Worm (Caenorhabditis elegans) whole organism, young adult: ENCODE data around the gene F14D2.7.

Experiments used
- B0261.1 ChIP-seq: sonication (generic microtip); optimal IDR thresholded peaks from 2 replicates; lab custom pipeline; 2016; ENCODE audit warnings: mild to moderate bottlenecking, missing genetic modification characterization, moderate library complexity, missing compliant biosample characterization
- B0336.3 ChIP-seq: fragments of 200-800 bp; sonication (Bioruptor generic); IDR thresholded peaks from 2 replicates; pipeline ENCODE4 v1.3.6; 2022; ENCODE audit warnings: missing genetic modification characterization, missing compliant biosample characterization
- D2030.7 ChIP-seq: fragments of 200-800 bp; sonication (Bioruptor generic); IDR thresholded peaks from 2 replicates; pipeline ENCODE4 v1.3.6; 2022; ENCODE audit warnings: missing genetic modification reagents, missing genetic modification characterization, missing compliant biosample characterization
- F10E7.11 ChIP-seq: sonication (generic microtip); optimal IDR thresholded peaks from 2 replicates; lab custom pipeline; 2017; ENCODE audit warnings: mild to moderate bottlenecking, missing genetic modification characterization, moderate library complexity, missing compliant biosample characterization
- F39B2.1 ChIP-seq: fragments of 200-800 bp; sonication (Bioruptor generic); IDR thresholded peaks from 2 replicates; pipeline ENCODE4 v1.3.6; 2022; ENCODE audit warnings: missing genetic modification reagents, missing genetic modification characterization, missing compliant biosample characterization
- F52B5.7 ChIP-seq: sonication (generic microtip); optimal IDR thresholded peaks from 2 replicates; lab custom pipeline; 2016; ENCODE audit warnings: mild to moderate bottlenecking, missing genetic modification characterization, missing compliant biosample characterization
- K12H6.12 ChIP-seq: fragments of 200-800 bp; sonication (Bioruptor generic); optimal IDR thresholded peaks from 2 replicates; lab custom pipeline; 2018; ENCODE audit warnings: mild to moderate bottlenecking, missing genetic modification characterization, missing compliant biosample characterization
- Y53G8AR.9 ChIP-seq: fragments of 200-800 bp; sonication (Bioruptor generic); conservative IDR thresholded peaks from 2 replicates; pipeline ENCODE4 v1.3.6; 2022; ENCODE audit warnings: missing genetic modification reagents, missing genetic modification characterization, missing compliant biosample characterization
- Y56A3A.18 ChIP-seq: fragments of 200-800 bp; sonication (Bioruptor generic); IDR thresholded peaks from 2 replicates; pipeline ENCODE4 v1.3.6; 2022; ENCODE audit warnings: missing genetic modification reagents, missing genetic modification characterization, missing compliant biosample characterization
- Y95B8A.8 ChIP-seq: fragments of 200-800 bp; sonication (Bioruptor generic); IDR thresholded peaks from 2 replicates; pipeline ENCODE4 v1.3.6; 2022; ENCODE audit warnings: missing genetic modification reagents, missing genetic modification characterization, missing compliant biosample characterization
- aptf-2 ChIP-seq: fragments of 200-800 bp; sonication (Bioruptor generic); conservative IDR thresholded peaks from 2 replicates; pipeline ENCODE4 v1.3.6; 2022; ENCODE audit warnings: missing genetic modification reagents, missing genetic modification characterization, missing compliant biosample characterization
- aptf-3 ChIP-seq: fragments of 200-800 bp; sonication (Bioruptor generic); IDR thresholded peaks from 2 replicates; pipeline ENCODE4 v1.3.6; 2022; ENCODE audit warnings: missing genetic modification characterization, missing compliant biosample characterization
- attf-3 ChIP-seq: fragments of 200-800 bp; sonication (Bioruptor generic); conservative IDR thresholded peaks from 2 replicates; pipeline ENCODE4 v1.3.6; 2022; ENCODE audit warnings: missing genetic modification reagents, missing genetic modification characterization, missing compliant biosample characterization
- bed-1 ChIP-seq: fragments of 200-800 bp; sonication (Bioruptor generic); IDR thresholded peaks from 2 replicates; pipeline ENCODE4 v1.3.6; 2022; ENCODE audit warnings: missing genetic modification reagents, missing genetic modification characterization, missing compliant biosample characterization
- ceh-100 ChIP-seq: fragments of 200-800 bp; sonication (Bioruptor generic); IDR thresholded peaks from 2 replicates; pipeline ENCODE4 v1.3.6; 2022; ENCODE audit warnings: missing genetic modification reagents, missing genetic modification characterization, missing compliant biosample characterization
- ceh-27 ChIP-seq: fragments of 200-800 bp; sonication (Bioruptor generic); optimal IDR thresholded peaks from 2 replicates; lab custom pipeline; 2018; ENCODE audit warnings: mild to moderate bottlenecking, missing genetic modification characterization, moderate library complexity, missing compliant biosample characterization
- dox-1 ChIP-seq: fragments of 200-800 bp; sonication (Bioruptor generic); IDR thresholded peaks from 2 replicates; pipeline ENCODE4 v1.3.6; 2022; ENCODE audit warnings: missing genetic modification reagents, missing genetic modification characterization, missing compliant biosample characterization
- dpff-1 ChIP-seq: sonication (generic microtip); optimal IDR thresholded peaks from 2 replicates; lab custom pipeline; 2017; ENCODE audit warnings: mild to moderate bottlenecking, missing genetic modification characterization, missing compliant biosample characterization
- efl-1 ChIP-seq: fragments of 150-350 bp; optimal IDR thresholded peaks from 2 replicates; lab custom pipeline; 2014; ENCODE audit warnings: missing biosample characterization, missing genetic modification reagents, missing genetic modification characterization
- gei-17 ChIP-seq: fragments of 200-800 bp; sonication (Bioruptor generic); optimal IDR thresholded peaks from 2 replicates; lab custom pipeline; 2018; ENCODE audit warnings: mild to moderate bottlenecking, missing genetic modification characterization, missing compliant biosample characterization
- hlh-12 ChIP-seq: sonication (generic microtip); optimal IDR thresholded peaks from 2 replicates; lab custom pipeline; 2016; ENCODE audit warnings: missing genetic modification characterization, missing compliant biosample characterization
- hlh-26 ChIP-seq: fragments of 200-800 bp; sonication (Bioruptor generic); conservative IDR thresholded peaks from 2 replicates; pipeline ENCODE4 v1.3.6; 2022; ENCODE audit warnings: missing genetic modification reagents, missing genetic modification characterization, missing compliant biosample characterization
- hmg-1.2 ChIP-seq: fragments of 200-800 bp; sonication (Bioruptor generic); IDR thresholded peaks from 2 replicates; pipeline ENCODE4 v1.3.6; 2022; ENCODE audit warnings: missing genetic modification reagents, missing genetic modification characterization, missing compliant biosample characterization
- lag-1 ChIP-seq: fragments of 200-800 bp; sonication (Bioruptor generic); IDR thresholded peaks from 2 replicates; pipeline ENCODE4 v1.3.6; 2022; ENCODE audit warnings: missing genetic modification reagents, missing genetic modification characterization, missing compliant biosample characterization
- lin-26 ChIP-seq: fragments of 200-800 bp; sonication (Bioruptor generic); IDR thresholded peaks from 2 replicates; pipeline ENCODE4 v1.3.6; 2022; ENCODE audit warnings: missing genetic modification reagents, missing genetic modification characterization, missing compliant biosample characterization
- lin-35 ChIP-seq, 3 experiments: fragments of 150-350 bp in 2 of 3; sonication (generic microtip) in 1 of 3; optimal IDR thresholded peaks; 2 replicates each; lab custom pipeline; 2014 to 2018; ENCODE audit warnings: missing biosample characterization in 3 of 3, missing genetic modification characterization in 3 of 3, missing genetic modification reagents in 3 of 3
- lsl-1 ChIP-seq: fragments of 200-800 bp; sonication (Bioruptor generic); optimal IDR thresholded peaks from 2 replicates; lab custom pipeline; 2018; ENCODE audit warnings: mild to moderate bottlenecking, missing genetic modification characterization, moderate library complexity, missing compliant biosample characterization
- lsy-27 ChIP-seq: sonication (generic microtip); optimal IDR thresholded peaks from 2 replicates; lab custom pipeline; 2017; ENCODE audit warnings: missing genetic modification characterization, mild to moderate bottlenecking, missing compliant biosample characterization, antibody characterized with exemption, missing genotype, borderline replicate concordance; ENCODE audit not compliant: insufficient read depth
- madf-10 ChIP-seq: sonication (generic microtip); optimal IDR thresholded peaks from 2 replicates; lab custom pipeline; 2016; ENCODE audit warnings: mild to moderate bottlenecking, missing genetic modification characterization, missing compliant biosample characterization
- madf-3 ChIP-seq: fragments of 200-800 bp; sonication (Bioruptor generic); IDR thresholded peaks from 2 replicates; pipeline ENCODE4 v1.3.6; 2022; ENCODE audit warnings: missing genetic modification reagents, missing genetic modification characterization, missing compliant biosample characterization
- madf-6 ChIP-seq: fragments of 200-800 bp; sonication (Bioruptor generic); IDR thresholded peaks from 2 replicates; pipeline ENCODE4 v1.3.6; 2022; ENCODE audit warnings: missing genetic modification reagents, missing genetic modification characterization, missing compliant biosample characterization
- mcd-1 ChIP-seq: fragments of 200-800 bp; sonication (Bioruptor generic); IDR thresholded peaks from 2 replicates; pipeline ENCODE4 v1.3.6; 2022; ENCODE audit warnings: missing genetic modification reagents, missing genetic modification characterization, missing compliant biosample characterization
- mel-28 ChIP-seq: sonication (generic microtip); optimal IDR thresholded peaks from 2 replicates; lab custom pipeline; 2016; ENCODE audit warnings: borderline replicate concordance, mild to moderate bottlenecking, missing genetic modification characterization, missing compliant biosample characterization
- mes-4 ChIP-seq: sonication (generic microtip); optimal IDR thresholded peaks from 2 replicates; lab custom pipeline; 2016; ENCODE audit warnings: missing genotype, missing genetic modification characterization, missing compliant biosample characterization
- mxl-1 ChIP-seq: sonication (generic microtip); optimal IDR thresholded peaks from 2 replicates; lab custom pipeline; 2016; ENCODE audit warnings: missing genetic modification characterization, missing compliant biosample characterization
- pha-4 ChIP-seq: fragments of 150-350 bp; sonication (generic microtip); optimal IDR thresholded peaks from 2 replicates; lab custom pipeline; 2014; ENCODE audit warnings: missing biosample characterization, missing genetic modification reagents, missing genetic modification characterization
- repo-1 ChIP-seq: sonication (generic microtip); optimal IDR thresholded peaks from 2 replicates; lab custom pipeline; 2017; ENCODE audit warnings: mild to moderate bottlenecking, missing genetic modification characterization, missing compliant biosample characterization
- sea-2 ChIP-seq: fragments of 200-800 bp; sonication (Bioruptor generic); IDR thresholded peaks from 2 replicates; pipeline ENCODE4 v1.3.6; 2022; ENCODE audit warnings: missing genetic modification characterization, missing compliant biosample characterization
- snpc-1.1 ChIP-seq: sonication (generic microtip); optimal IDR thresholded peaks from 2 replicates; lab custom pipeline; 2017; ENCODE audit warnings: missing genetic modification characterization, mild to moderate bottlenecking, missing compliant biosample characterization, antibody characterized with exemption, moderate library complexity, missing genotype, missing genetic modification reagents; ENCODE audit not compliant: insufficient read depth
- snpc-4 ChIP-seq, 5 experiments: fragments of 150-350 bp in 1 of 5; sonication (generic microtip) in 4 of 5; optimal IDR thresholded peaks; 2 replicates each; lab custom pipeline; 2014 to 2018; ENCODE audit warnings: missing genetic modification characterization in 5 of 5, missing biosample characterization in 3 of 5, antibody characterized with exemption in 2 of 5, mild to moderate bottlenecking in 2 of 5, missing compliant biosample characterization in 2 of 5, missing genotype in 2 of 5, moderate library complexity in 2 of 5, missing genetic modification reagents in 1 of 5
- tbp1 ChIP-seq: fragments of 200-800 bp; sonication (Bioruptor generic); optimal IDR thresholded peaks from 2 replicates; lab custom pipeline; 2018; ENCODE audit warnings: mild to moderate bottlenecking, missing genetic modification characterization, missing compliant biosample characterization
- tbx-9 ChIP-seq: sonication (generic microtip); optimal IDR thresholded peaks from 2 replicates; lab custom pipeline; 2016; ENCODE audit warnings: borderline replicate concordance, missing genetic modification characterization, inconsistent platforms, missing compliant biosample characterization
- unc-130 ChIP-seq: sonication (generic microtip); optimal IDR thresholded peaks from 2 replicates; lab custom pipeline; 2016; ENCODE audit warnings: missing genetic modification reagents, missing genetic modification characterization, missing compliant biosample characterization
- xnd-1 ChIP-seq: sonication (generic microtip); optimal IDR thresholded peaks from 2 replicates; lab custom pipeline; 2016; ENCODE audit warnings: missing genotype, missing genetic modification reagents, missing genetic modification characterization, missing compliant biosample characterization
- zfh-2 ChIP-seq: fragments of 200-800 bp; sonication (Bioruptor generic); conservative IDR thresholded peaks from 2 replicates; pipeline ENCODE4 v1.3.6; 2022; ENCODE audit warnings: missing genetic modification reagents, missing genetic modification characterization, missing compliant biosample characterization
- zim-3 ChIP-seq: sonication (generic microtip); optimal IDR thresholded peaks from 2 replicates; lab custom pipeline; 2017; ENCODE audit warnings: mild to moderate bottlenecking, missing genetic modification characterization, moderate library complexity, missing compliant biosample characterization
- ztf-25 ChIP-seq: fragments of 200-800 bp; sonication (Bioruptor generic); IDR thresholded peaks from 2 replicates; pipeline ENCODE4 v1.3.6; 2022; ENCODE audit warnings: missing genetic modification reagents, missing genetic modification characterization, missing compliant biosample characterization
- ztf-26 ChIP-seq: sonication (generic microtip); optimal IDR thresholded peaks from 2 replicates; lab custom pipeline; 2017; ENCODE audit warnings: missing genetic modification characterization, missing compliant biosample characterization
- ztf-3 ChIP-seq: fragments of 200-800 bp; sonication (Bioruptor generic); optimal IDR thresholded peaks from 2 replicates; lab custom pipeline; 2018; ENCODE audit warnings: mild to moderate bottlenecking, missing genetic modification characterization, missing compliant biosample characterization

F14D2.7 gene

ce11 chrII:3370061-3370460, 31.6 kb upstream of the F14D2.7 start, which contains the start of gene Y49F6C.8:
TSS of gene Y49F6C.8 (minus strand) at chrII:3370111.
- no peak for TF ChIP-seq snpc-4 (GFP tag; optimal IDR thresholded peaks at IDR 0.05; lab: Kevin White, UChicago)
- no peak for TF ChIP-seq snpc-4 (tag; optimal IDR thresholded peaks at IDR 0.05; lab: Kevin White, UChicago)
- TF ChIP-seq tbp1 (GFP tag; lab: Kevin White, UChicago): no peak
- no peak for TF ChIP-seq B0261.1 (tag; lab: Kevin White, UChicago)
- no peak for TF ChIP-seq dpff-1
- TF ChIP-seq D2030.7 (GFP tag; lab: Robert Waterston, UW): no peak; the same call in 1 of the 2 replicates
- no peak for TF ChIP-seq hlh-12 (tag; lab: Kevin White, UChicago)
- no peak for TF ChIP-seq snpc-1.1 (tag; lab: Kevin White, UChicago)
- TF ChIP-seq aptf-2: peak; percentile 98
- no peak for TF ChIP-seq lin-26
- TF ChIP-seq lag-1 (GFP tag; lab: Robert Waterston, UW): no peak
- no peak for TF ChIP-seq lsl-1
- no peak for TF ChIP-seq F10E7.11 (tag; lab: Kevin White, UChicago)
- no peak for TF ChIP-seq pha-4 (tag; lab: Kevin White, UChicago)
- no peak for TF ChIP-seq ztf-3
- peak; percentile 8 for TF ChIP-seq xnd-1
- no peak for TF ChIP-seq Y53G8AR.9 (GFP tag; lab: Robert Waterston, UW)
- TF ChIP-seq madf-3: no peak
- no peak for TF ChIP-seq hlh-26
- no peak for TF ChIP-seq gei-17 (GFP tag; lab: Kevin White, UChicago)
- TF ChIP-seq dox-1 (GFP tag; lab: Robert Waterston, UW): no peak
- no peak for TF ChIP-seq attf-3
- peak; percentile 30 for TF ChIP-seq efl-1
- no peak for TF ChIP-seq unc-130 (GFP tag; lab: Kevin White, UChicago)
- TF ChIP-seq zfh-2 (GFP tag; lab: Robert Waterston, UW): no peak
- TF ChIP-seq mel-28 (tag; lab: Kevin White, UChicago): no peak
- TF ChIP-seq B0336.3 (GFP tag; lab: Robert Waterston, UW): no peak
- no peak for TF ChIP-seq ztf-26 (tag; lab: Kevin White, UChicago)
- no peak for TF ChIP-seq zim-3 (tag; lab: Kevin White, UChicago)
- no peak for TF ChIP-seq bed-1 (GFP tag; lab: Robert Waterston, UW)
- no peak for TF ChIP-seq mes-4 (tag; lab: Kevin White, UChicago)
- TF ChIP-seq F39B2.1 (GFP tag; lab: Robert Waterston, UW): no peak
- TF ChIP-seq ztf-25 (GFP tag; lab: Robert Waterston, UW): no peak
- no peak for TF ChIP-seq lin-35 (GFP tag; optimal IDR thresholded peaks at IDR 0.05; lab: Kevin White, UChicago)
- no peak for TF ChIP-seq Y95B8A.8
- no peak for TF ChIP-seq F52B5.7 (tag; lab: Kevin White, UChicago)
- no peak for TF ChIP-seq ceh-27 (GFP tag; lab: Kevin White, UChicago)
- no peak for TF ChIP-seq K12H6.12
- TF ChIP-seq tbx-9 (tag; lab: Kevin White, UChicago): no peak
- no peak for TF ChIP-seq Y56A3A.18 (GFP tag; lab: Robert Waterston, UW)
- TF ChIP-seq lsy-27 (tag; lab: Kevin White, UChicago): no peak
- peak; percentile 59; the same call in 1 of the 2 replicates for TF ChIP-seq hmg-1.2
- TF ChIP-seq sea-2 (GFP tag; lab: Robert Waterston, UW): no peak
- no peak for TF ChIP-seq madf-10 (tag; lab: Kevin White, UChicago)
- TF ChIP-seq aptf-3: peak; percentile 85; the same call in 1 of the 2 replicates
- TF ChIP-seq ceh-100 (GFP tag; lab: Robert Waterston, UW): no peak
- TF ChIP-seq mxl-1 (tag; lab: Kevin White, UChicago): no peak
- TF ChIP-seq mcd-1 (GFP tag; lab: Robert Waterston, UW): no peak
- peak; percentile 72 for TF ChIP-seq madf-6 (GFP tag; lab: Robert Waterston, UW)
- TF ChIP-seq repo-1 (tag; lab: Kevin White, UChicago): no peak
